Worm (Caenorhabditis elegans): Measurements from ENCODE around the gene T09B9.5.

The T09B9.5 gene

DNA sequence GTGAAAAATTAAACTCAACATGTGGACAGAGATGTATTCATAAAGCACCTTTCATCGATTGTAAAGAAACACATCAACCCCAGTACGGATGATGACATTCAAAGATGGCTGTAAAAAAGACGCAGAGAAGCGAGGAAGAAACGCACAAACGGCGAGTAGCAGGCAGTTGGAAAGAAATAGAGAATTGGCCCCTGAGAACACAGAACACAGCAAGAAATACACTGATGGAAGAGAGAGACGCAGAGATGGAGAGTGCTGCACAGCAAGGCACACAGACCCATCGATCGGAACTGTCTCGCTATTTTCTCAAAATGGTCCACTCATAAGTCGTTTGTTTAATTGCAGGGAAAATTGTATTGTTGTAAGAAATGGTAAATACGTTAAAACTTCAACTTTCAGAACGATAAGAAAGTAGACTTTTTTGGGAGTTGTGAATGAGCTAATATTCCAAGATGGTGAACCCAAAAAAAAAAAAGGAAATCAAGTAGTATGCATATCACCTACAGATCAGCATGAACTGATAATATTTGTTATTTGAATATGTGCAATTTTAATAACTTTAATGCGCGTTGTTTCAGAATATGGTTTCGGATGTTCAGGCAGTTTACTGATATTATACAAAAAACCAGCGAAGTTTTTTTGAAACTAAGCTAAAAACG lies 45.2 kb downstream of the T09B9.5 start:
- TF ChIP-seq cebp-2 (GFP tag; IDR thresholded peaks at IDR 0.05): no peak
- no peak for TF ChIP-seq madf-6 (GFP tag; IDR thresholded peaks at IDR 0.05)
- TF ChIP-seq madf-3 (GFP tag; IDR thresholded peaks at IDR 0.05): 0 out of 2 replicates have a peak, but pooled peaks have one; percentile 23
- TF ChIP-seq Y53F4B.3 (GFP tag; IDR thresholded peaks at IDR 0.05): no peak
- TF ChIP-seq K11D2.4 (GFP tag; IDR thresholded peaks at IDR 0.05): 0 out of 2 replicates have a peak, but pooled peaks have one; percentile 51
- peak; percentile 39; the same call in 1 of the 2 replicates for TF ChIP-seq mcd-1 (GFP tag; IDR thresholded peaks at IDR 0.05)
- no peak for TF ChIP-seq snpc-3.4 (tag; optimal IDR thresholded peaks at IDR 0.05)
- 0 out of 2 replicates have a peak, but pooled peaks have one; percentile 47 for TF ChIP-seq dox-1 (GFP tag; IDR thresholded peaks at IDR 0.05)
- no peak for TF ChIP-seq ceh-40 (GFP tag; IDR thresholded peaks at IDR 0.05)
- peak; percentile 62 for TF ChIP-seq nhr-80 (tag; optimal IDR thresholded peaks at IDR 0.05)
- TF ChIP-seq ztf-18 (tag; optimal IDR thresholded peaks at IDR 0.05): no peak
- TF ChIP-seq K12H6.12 (tag; optimal IDR thresholded peaks at IDR 0.05): peak; percentile 48
- TF ChIP-seq mel-28 (tag; optimal IDR thresholded peaks at IDR 0.05; ENCODE audit: borderline replicate concordance): no peak
- TF ChIP-seq ZK185.1 (tag; optimal IDR thresholded peaks at IDR 0.05; ENCODE audit: poor library complexity, severe bottlenecking): peak; percentile 66
- TF ChIP-seq attf-5 (GFP tag; optimal IDR thresholded peaks at IDR 0.05): peak; percentile 35
- no peak for TF ChIP-seq egl-18 (GFP tag; IDR thresholded peaks at IDR 0.05)
- peak; percentile 26 for TF ChIP-seq ceh-27 (GFP tag; optimal IDR thresholded peaks at IDR 0.05)
- TF ChIP-seq ceh-91 (GFP tag; IDR thresholded peaks at IDR 0.05): no peak
- TF ChIP-seq F37B4.10 (GFP tag; IDR thresholded peaks at IDR 0.05): no peak
- TF ChIP-seq pbrm-1 (GFP tag; IDR thresholded peaks at IDR 0.05): 0 out of 2 replicates have a peak, but pooled peaks have one; percentile 30
- peak; percentile 69 for TF ChIP-seq lin-40 (tag; optimal IDR thresholded peaks at IDR 0.05)
- peak; percentile 39; the same call in 1 of the 2 replicates for TF ChIP-seq zfh-2 (GFP tag; conservative IDR thresholded peaks at IDR 0.05)
- peak; percentile 91 for TF ChIP-seq hmg-1.2 (GFP tag; IDR thresholded peaks at IDR 0.05)
- no peak for TF ChIP-seq F10E7.11 (tag; optimal IDR thresholded peaks at IDR 0.05)

Measured in whole organism, young adult.